Fruit fly (Drosophila melanogaster): ENCODE results near the gene gnu.
A peak's percentile ranks its signal among the peaks of the same experiment; 100 is the strongest.

gnu gene

dm6 chr3L:14759097-14759795 lies 43.9 kb downstream of the gnu start (continued):
- TF ChIP-seq NFAT (GFP tag; IDR thresholded peaks at IDR 0.05), result peak; percentile 99
- peak; percentile 98 for TF ChIP-seq lbe (GFP tag; optimal IDR thresholded peaks at IDR 0.05)
- peak; percentile 100 for TF ChIP-seq nau (GFP tag; optimal IDR thresholded peaks at IDR 0.05)
- peak; percentile 100 for TF ChIP-seq Med (GFP tag)
- TF ChIP-seq CG7556 (GFP tag; optimal IDR thresholded peaks at IDR 0.05), result peak; percentile 100
- TF ChIP-seq CG12391 (tag; optimal IDR thresholded peaks at IDR 0.05), result peak; percentile 100
- TF ChIP-seq maf-S (GFP tag; optimal IDR thresholded peaks at IDR 0.05), result peak; percentile 99
- TF ChIP-seq fu2 (GFP tag; optimal IDR thresholded peaks at IDR 0.05), result peak; percentile 99
- TF ChIP-seq CG11696 (GFP tag; IDR thresholded peaks at IDR 0.05), result peak; percentile 97
- peak; percentile 85 for TF ChIP-seq Dip2 (GFP tag; IDR thresholded peaks at IDR 0.05)
- peak; percentile 99 for TF ChIP-seq corto (GFP tag; optimal IDR thresholded peaks at IDR 0.05)
- TF ChIP-seq CG42726 (GFP tag; IDR thresholded peaks at IDR 0.05; ENCODE audit: partially characterized antibody), result peak; percentile 44; the same call in 1 of the 2 replicates
- TF ChIP-seq CG7745 (tag; optimal IDR thresholded peaks at IDR 0.05), result peak; percentile 87
- 0 out of 3 replicates have a peak, but pooled peaks have one; percentile 25 for TF ChIP-seq CG7963 (GFP tag; IDR thresholded peaks at IDR 0.05; ENCODE audit: partially characterized antibody)
- TF ChIP-seq hbn (GFP tag; IDR thresholded peaks at IDR 0.05; ENCODE audit: partially characterized antibody), result no peak
- peak; percentile 100 for TF ChIP-seq CG17359 (tag; optimal IDR thresholded peaks at IDR 0.05)
- peak; percentile 99 for TF ChIP-seq gce (GFP tag; IDR thresholded peaks at IDR 0.05)
- TF ChIP-seq jigr1 (GFP tag; IDR thresholded peaks at IDR 0.05), result peak; percentile 99
- TF ChIP-seq al (GFP tag; IDR thresholded peaks at IDR 0.05), result peak; percentile 100
- peak in 1 of 2 experiments; percentile 97 for TF ChIP-seq Dfd (GFP tag; optimal IDR thresholded peaks at IDR 0.05)
- peak; percentile 96 for TF ChIP-seq CG6654 (GFP tag; optimal IDR thresholded peaks at IDR 0.05)
- peak; percentile 100 for TF ChIP-seq CG3281 (GFP tag; optimal IDR thresholded peaks at IDR 0.05)
- TF ChIP-seq CG12769 (tag; optimal IDR thresholded peaks at IDR 0.05), result peak; percentile 97
- TF ChIP-seq CG17186 (GFP tag; optimal IDR thresholded peaks at IDR 0.05), result peak; percentile 95
- peak; percentile 25; the same call in 1 of the 2 replicates for TF ChIP-seq bbx (GFP tag; IDR thresholded peaks at IDR 0.05; ENCODE audit: partially characterized antibody)
- peak; percentile 100 for TF ChIP-seq rib (GFP tag; IDR thresholded peaks at IDR 0.05)
- peak; percentile 35 to 100 for TF ChIP-seq eve (GFP tag; optimal IDR thresholded peaks at IDR 0.05)
- no peak for TF ChIP-seq h (optimal IDR thresholded peaks at IDR 0.05)
- peak; percentile 100 for TF ChIP-seq gcm (GFP tag; optimal IDR thresholded peaks at IDR 0.05)
- no peak for TF ChIP-seq pan (optimal IDR thresholded peaks at IDR 0.05)
- TF ChIP-seq pan (GFP tag; optimal IDR thresholded peaks at IDR 0.05 in 1 of 2, IDR thresholded peaks at IDR 0.05 in 1 of 2), result peak in 1 of 2 experiments; percentile 99
- TF ChIP-seq NC2β (GFP tag; optimal IDR thresholded peaks at IDR 0.05), result peak; percentile 99
- peak; percentile 99 for TF ChIP-seq Poxn (GFP tag; IDR thresholded peaks at IDR 0.05)
- TF ChIP-seq slou (GFP tag; optimal IDR thresholded peaks at IDR 0.05), result peak; percentile 100
- TF ChIP-seq ranshi (GFP tag; IDR thresholded peaks at IDR 0.05), result peak; percentile 99
- TF ChIP-seq Scr (GFP tag; IDR thresholded peaks at IDR 0.05; ENCODE audit: partially characterized antibody), result peak; percentile 42; the same call in 1 of the 2 replicates
- TF ChIP-seq cas (GFP tag; IDR thresholded peaks at IDR 0.05), result peak; percentile 99
- peak; percentile 95 for TF ChIP-seq CG11560 (tag; IDR thresholded peaks at IDR 0.05)
- TF ChIP-seq NC2α (GFP tag; optimal IDR thresholded peaks at IDR 0.05), result peak; percentile 97
- peak; percentile 100 for TF ChIP-seq wor (GFP tag; IDR thresholded peaks at IDR 0.05)
- peak; percentile 99 for TF ChIP-seq otp (GFP tag; IDR thresholded peaks at IDR 0.05)
- no peak for TF ChIP-seq CG2129 (GFP tag; IDR thresholded peaks at IDR 0.05; ENCODE audit: partially characterized antibody)
- TF ChIP-seq pita (GFP tag; optimal IDR thresholded peaks at IDR 0.05), result no peak
- peak; percentile 100 for TF ChIP-seq B-H2 (GFP tag; optimal IDR thresholded peaks at IDR 0.05)
- peak; percentile 28 for TF ChIP-seq gfzf (GFP tag; optimal IDR thresholded peaks at IDR 0.05)
- peak; percentile 97 for TF ChIP-seq dm (GFP tag; optimal IDR thresholded peaks at IDR 0.05)
- TF ChIP-seq CG33557 (GFP tag; optimal IDR thresholded peaks at IDR 0.05), result peak; percentile 100
- TF ChIP-seq Gsc (GFP tag; IDR thresholded peaks at IDR 0.05), result peak; percentile 98
- TF ChIP-seq Eip74EF (GFP tag; optimal IDR thresholded peaks at IDR 0.05), result peak in 1 of 2 experiments; percentile 100

Measured in whole organism, embryonic.